Fruit fly (Drosophila melanogaster): Measurements from ENCODE around the gene CycH.

Gene CycH

DNA sequence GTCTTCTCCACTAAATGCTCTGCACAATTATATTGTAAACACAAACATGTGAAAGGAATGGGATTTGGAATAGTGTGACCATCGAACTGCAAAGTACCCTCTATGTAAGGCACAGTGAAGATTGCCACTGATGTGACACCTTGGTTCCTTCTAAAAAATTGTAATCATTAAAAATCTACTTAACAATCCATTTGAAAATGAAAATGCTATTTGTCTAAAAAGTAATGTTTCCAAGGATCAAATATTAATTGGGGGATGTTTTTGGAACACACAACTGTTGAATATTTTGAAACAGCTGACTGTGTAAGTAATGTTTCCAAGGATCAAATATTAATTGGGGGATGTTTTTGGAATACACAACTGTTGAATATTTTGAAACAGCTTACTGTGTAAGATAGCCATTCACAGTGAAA lies 6.4 kb downstream of the CycH start, which contains the start of gene CG32448 (continued):
- TF ChIP-seq nerfin-2 (GFP tag; IDR thresholded peaks at IDR 0.05; ENCODE audit: partially characterized antibody) (no peak), tio (GFP tag; optimal IDR thresholded peaks at IDR 0.05) (no peak), Stat92E (GFP tag; optimal IDR thresholded peaks at IDR 0.05) (no peak), CG8089 (GFP tag; optimal IDR thresholded peaks at IDR 0.05) (peak; percentile 52), CG15601 (tag; optimal IDR thresholded peaks at IDR 0.05) (peak; percentile 11), sob (GFP tag; IDR thresholded peaks at IDR 0.05) (peak; percentile 75), CG3065 (GFP tag; optimal IDR thresholded peaks at IDR 0.05) (no peak), Poxn (GFP tag; IDR thresholded peaks at IDR 0.05) (no peak; the same call in 1 of the 2 replicates), CG10654 (GFP tag; optimal IDR thresholded peaks at IDR 0.05) (peak; percentile 46), CG13424 (tag; optimal IDR thresholded peaks at IDR 0.05) (peak; percentile 53), Chrac-16 (GFP tag; optimal IDR thresholded peaks at IDR 0.05) (peak; percentile 38), CG13287 (GFP tag; IDR thresholded peaks at IDR 0.05; ENCODE audit: partially characterized antibody) (peak; percentile 19; the same call in 1 of the 2 replicates), insv (GFP tag; optimal IDR thresholded peaks at IDR 0.05) (no peak), CG18011 (GFP tag; optimal IDR thresholded peaks at IDR 0.05) (peak; percentile 52), CG6854 (GFP tag; optimal IDR thresholded peaks at IDR 0.05) (no peak), sc (optimal IDR thresholded peaks at IDR 0.05) (no peak), sc (GFP tag; optimal IDR thresholded peaks at IDR 0.05) (no peak), CG32772 (GFP tag; IDR thresholded peaks at IDR 0.05) (peak; percentile 62; the same call in 1 of the 2 replicates), CG32532 (GFP tag; IDR thresholded peaks at IDR 0.05) (peak; percentile 76), ssp (GFP tag; IDR thresholded peaks at IDR 0.05) (peak; percentile 74), CG4617 (GFP tag; optimal IDR thresholded peaks at IDR 0.05; ENCODE audit: borderline replicate concordance) (peak; percentile 57), CG2875 (GFP tag; optimal IDR thresholded peaks at IDR 0.05) (no peak), HLH4C (GFP tag; IDR thresholded peaks at IDR 0.05; ENCODE audit: partially characterized antibody) (no peak), CG9932 (GFP tag; IDR thresholded peaks at IDR 0.05) (peak; percentile 79), Sox100B (GFP tag; optimal IDR thresholded peaks at IDR 0.05) (peak; percentile 35), peb (GFP tag; IDR thresholded peaks at IDR 0.05) (peak; percentile 59; the same call in 1 of the 2 replicates), dm (GFP tag; optimal IDR thresholded peaks at IDR 0.05) (peak; percentile 76), Hand (GFP tag; optimal IDR thresholded peaks at IDR 0.05) (no peak), CG13296 (GFP tag; optimal IDR thresholded peaks at IDR 0.05) (no peak), sens-2 (GFP tag; IDR thresholded peaks at IDR 0.05) (no peak), pita (GFP tag; optimal IDR thresholded peaks at IDR 0.05) (no peak), CG4820 (GFP tag; optimal IDR thresholded peaks at IDR 0.05) (peak; percentile 39), nom (GFP tag; optimal IDR thresholded peaks at IDR 0.05) (peak; percentile 6), slou (GFP tag; optimal IDR thresholded peaks at IDR 0.05) (no peak), Ssrp (tag; optimal IDR thresholded peaks at IDR 0.05) (peak; percentile 41), corto (GFP tag; optimal IDR thresholded peaks at IDR 0.05) (no peak), B-H1 (GFP tag; IDR thresholded peaks at IDR 0.05) (peak; percentile 60; the same call in 2 of the 3 replicates), chm (GFP tag; IDR thresholded peaks at IDR 0.05) (peak; percentile 63; the same call in 1 of the 2 replicates), Oli (tag; optimal IDR thresholded peaks at IDR 0.05) (peak; percentile 34), tgo (GFP tag; IDR thresholded peaks at IDR 0.05) (peak; percentile 71), CG3726 (GFP tag; IDR thresholded peaks at IDR 0.05) (no peak; the same call in 2 of the 3 replicates), grn (GFP tag; optimal IDR thresholded peaks at IDR 0.05) (no peak), CG4424 (GFP tag; optimal IDR thresholded peaks at IDR 0.05) (peak; percentile 45), ham (GFP tag; IDR thresholded peaks at IDR 0.05) (no peak), bowl (GFP tag; IDR thresholded peaks at IDR 0.05) (peak; percentile 35; the same call in 1 of the 2 replicates), pfk (GFP tag; optimal IDR thresholded peaks at IDR 0.05) (no peak), Nf-YA (GFP tag; IDR thresholded peaks at IDR 0.05) (0 out of 2 replicates have a peak, but pooled peaks have one; percentile 31), Nf-YC (tag; optimal IDR thresholded peaks at IDR 0.05) (peak; percentile 30), chinmo (GFP tag; IDR thresholded peaks at IDR 0.05; ENCODE audit: partially characterized antibody) (no peak), CG4854 (GFP tag; optimal IDR thresholded peaks at IDR 0.05) (no peak)

Measured in whole organism, embryonic.